Worm (Caenorhabditis elegans) whole organism, L3 larva: ENCODE data around the gene R12C12.5.

ENCODE experiments used
- R02D3.7 ChIP-seq: fragments of 150-350 bp; optimal IDR thresholded peaks from 2 replicates; lab custom pipeline; 2014; ENCODE audit warnings: missing biosample characterization, missing genetic modification characterization
- ZK546.5 ChIP-seq: sonication (generic microtip); optimal IDR thresholded peaks from 2 replicates; lab custom pipeline; 2017; ENCODE audit warnings: missing biosample characterization, missing genetic modification characterization
- ceh-9 ChIP-seq: sonication (generic microtip); optimal IDR thresholded peaks from 2 replicates; lab custom pipeline; 2018; ENCODE audit warnings: missing biosample characterization, missing genetic modification characterization
- egl-5 ChIP-seq: fragments of 150-350 bp; optimal IDR thresholded peaks from 2 replicates; lab custom pipeline; 2017; ENCODE audit warnings: missing biosample characterization, missing genetic modification reagents, missing genetic modification characterization, inconsistent platforms
- elt-1 ChIP-seq: fragments of 150-350 bp; optimal IDR thresholded peaks from 2 replicates; lab custom pipeline; 2014; ENCODE audit warnings: missing biosample characterization, missing genetic modification characterization
- fkh-10 ChIP-seq: sonication (generic microtip); optimal IDR thresholded peaks from 2 replicates; lab custom pipeline; 2017; ENCODE audit warnings: missing biosample characterization, missing genetic modification reagents, missing genetic modification characterization
- fkh-2 ChIP-seq: fragments of 150-350 bp; optimal IDR thresholded peaks from 2 replicates; lab custom pipeline; 2014; ENCODE audit warnings: missing biosample characterization, missing genetic modification reagents, missing genetic modification characterization
- hmg-11 ChIP-seq: sonication (generic microtip); optimal IDR thresholded peaks from 2 replicates; lab custom pipeline; 2016; ENCODE audit warnings: missing genetic modification characterization, missing compliant biosample characterization
- lin-15B ChIP-seq: fragments of 150-350 bp; optimal IDR thresholded peaks from 2 replicates; lab custom pipeline; 2014; ENCODE audit warnings: missing biosample characterization, missing genetic modification characterization
- lin-39 ChIP-seq: fragments of 150-350 bp; optimal IDR thresholded peaks from 2 replicates; lab custom pipeline; 2018; ENCODE audit warnings: missing biosample characterization, missing genetic modification reagents, missing genetic modification characterization
- lsy-12 ChIP-seq: sonication (generic microtip); optimal IDR thresholded peaks from 2 replicates; lab custom pipeline; 2016; ENCODE audit warnings: mild to moderate bottlenecking, missing genetic modification characterization, missing compliant biosample characterization
- mml-1 ChIP-seq: fragments of 150-350 bp; sonication (generic microtip); optimal IDR thresholded peaks from 3 replicates; lab custom pipeline; 2014; ENCODE audit warnings: missing biosample characterization, missing genetic modification characterization
- nfya-1 ChIP-seq: sonication (generic microtip); optimal IDR thresholded peaks from 2 replicates; lab custom pipeline; 2017; ENCODE audit warnings: missing genetic modification characterization, mild to moderate bottlenecking, missing compliant biosample characterization, antibody characterized with exemption, moderate library complexity; ENCODE audit not compliant: insufficient read depth
- nhr-11 ChIP-seq: fragments of 150-350 bp; optimal IDR thresholded peaks from 2 replicates; lab custom pipeline; 2014; ENCODE audit warnings: missing biosample characterization, missing genetic modification characterization
- nhr-12 ChIP-seq: fragments of 150-350 bp; optimal IDR thresholded peaks from 2 replicates; lab custom pipeline; 2014; ENCODE audit warnings: missing biosample characterization, missing genetic modification characterization
- nhr-23 ChIP-seq: fragments of 150-350 bp; optimal IDR thresholded peaks from 2 replicates; lab custom pipeline; 2014; ENCODE audit warnings: missing biosample characterization, missing genetic modification reagents, missing genetic modification characterization
- nhr-25 ChIP-seq: sonication (generic microtip); optimal IDR thresholded peaks from 2 replicates; lab custom pipeline; 2017; ENCODE audit warnings: missing biosample characterization, missing genetic modification characterization
- nhr-28 ChIP-seq: fragments of 150-350 bp; optimal IDR thresholded peaks from 2 replicates; lab custom pipeline; 2014; ENCODE audit warnings: missing biosample characterization, missing genetic modification characterization
- nhr-43 ChIP-seq: sonication (generic microtip); optimal IDR thresholded peaks from 2 replicates; lab custom pipeline; 2016; ENCODE audit warnings: mild to moderate bottlenecking, missing genetic modification characterization, missing compliant biosample characterization; ENCODE audit not compliant: poor library complexity, severe bottlenecking
- nhr-76 ChIP-seq: fragments of 150-350 bp; sonication (generic microtip); optimal IDR thresholded peaks from 5 replicates; lab custom pipeline; 2014; ENCODE audit warnings: missing biosample characterization, missing genetic modification characterization
- nhr-77 ChIP-seq: fragments of 150-350 bp; optimal IDR thresholded peaks from 2 replicates; lab custom pipeline; 2014; ENCODE audit warnings: missing biosample characterization, missing genetic modification characterization
- pha-4 ChIP-seq: fragments of 150-350 bp; optimal IDR thresholded peaks from 2 replicates; lab custom pipeline; 2014; ENCODE audit warnings: missing biosample characterization, missing genetic modification reagents, missing genetic modification characterization
- pqm-1 ChIP-seq: fragments of 150-350 bp; optimal IDR thresholded peaks from 2 replicates; lab custom pipeline; 2017; ENCODE audit warnings: missing biosample characterization, missing genetic modification characterization, inconsistent platforms
- snpc-4 ChIP-seq: fragments of 150-350 bp; optimal IDR thresholded peaks from 2 replicates; lab custom pipeline; 2014; ENCODE audit warnings: missing biosample characterization, missing genetic modification characterization
- tbx-2 ChIP-seq: sonication (generic microtip); optimal IDR thresholded peaks from 2 replicates; lab custom pipeline; 2016; ENCODE audit warnings: mild to moderate bottlenecking, missing genetic modification characterization, missing compliant biosample characterization
- unc-39 ChIP-seq: sonication (generic microtip); optimal IDR thresholded peaks from 4 replicates; lab custom pipeline; 2017; ENCODE audit warnings: missing biosample characterization, missing genetic modification characterization
- unc-62 ChIP-seq: fragments of 150-350 bp; sonication (generic microtip); optimal IDR thresholded peaks from 4 replicates; lab custom pipeline; 2014; ENCODE audit warnings: missing biosample characterization, missing genetic modification reagents, missing genetic modification characterization
- zag-1 ChIP-seq: fragments of 150-350 bp; optimal IDR thresholded peaks from 2 replicates; lab custom pipeline; 2014; ENCODE audit warnings: missing biosample characterization, missing genetic modification characterization
- ztf-11 ChIP-seq: fragments of 150-350 bp; optimal IDR thresholded peaks from 2 replicates; lab custom pipeline; 2014; ENCODE audit warnings: missing biosample characterization, missing genetic modification characterization

Gene R12C12.5

ce11 chrII:6047639-6048159 is 2.8 kb upstream of the R12C12.5 start, which contains the start of the genes R12C12.6 and ran-5 (continued):
- TF ChIP-seq mml-1 (tag; lab: Kevin White, UChicago) (no peak), nhr-77 (tag; lab: Kevin White, UChicago) (no peak), fkh-10 (GFP tag; lab: Kevin White, UChicago) (peak; percentile 16), ceh-9 (tag; lab: Kevin White, UChicago) (no peak), pha-4 (tag; lab: Kevin White, UChicago) (peak; percentile 83), nhr-28 (tag; lab: Kevin White, UChicago) (no peak), fkh-2 (no peak), ZK546.5 (tag; lab: Kevin White, UChicago) (peak; percentile 20), lsy-12 (tag; lab: Kevin White, UChicago) (peak; percentile 79)

- peak; percentile 36 for TF ChIP-seq hmg-11 (tag; lab: Kevin White, UChicago)
- no peak for TF ChIP-seq unc-62 (GFP tag; lab: Kevin White, UChicago)
- TF ChIP-seq nfya-1 (tag; lab: Kevin White, UChicago), result peak; percentile 43
- TF ChIP-seq pha-4 (tag; lab: Kevin White, UChicago), result peak; percentile 49
- peak; percentile 30 for TF ChIP-seq egl-5 (tag; lab: Kevin White, UChicago)
- no peak for TF ChIP-seq nhr-28 (tag; lab: Kevin White, UChicago)
- peak; percentile 41 for TF ChIP-seq nhr-25 (tag; lab: Kevin White, UChicago)
- peak; percentile 22 for TF ChIP-seq nhr-23
- TF ChIP-seq lin-39 (tag; lab: Kevin White, UChicago), result peak; percentile 8
These were observed 1.2 kb upstream of the R12C12.5 start for ce11 chrII:6046023-6046631.

ce11 chrII:6043166-6043565 is 1.8 kb downstream of the R12C12.5 start, which contains the start of gene R12C12.10:
Gene R12C12.10, minus strand, starts transcription at chrII:6043266.
- TF ChIP-seq ceh-9 (tag; lab: Kevin White, UChicago) (no peak), lin-15B (no peak), elt-1 (tag; lab: Kevin White, UChicago) (no peak), zag-1 (tag; lab: Kevin White, UChicago) (no peak), nhr-11 (tag; lab: Kevin White, UChicago) (no peak), nhr-28 (tag; lab: Kevin White, UChicago) (no peak), mml-1 (tag; lab: Kevin White, UChicago) (no peak), unc-39 (no peak), pha-4 (tag; lab: Kevin White, UChicago) (no peak), nhr-77 (tag; lab: Kevin White, UChicago) (no peak), ZK546.5 (tag; lab: Kevin White, UChicago) (no peak), pqm-1 (tag; lab: Kevin White, UChicago) (no peak), nhr-43 (tag; lab: Kevin White, UChicago) (no peak), nfya-1 (tag; lab: Kevin White, UChicago) (no peak), egl-5 (tag; lab: Kevin White, UChicago) (no peak), nhr-76 (tag; lab: Kevin White, UChicago) (no peak)

ce11 chrII:6031106-6031505 is 13.8 kb downstream of the R12C12.5 start, which contains the start of gene frpr-16:
Gene frpr-16, minus strand, starts transcription at chrII:6031206.
- TF ChIP-seq R02D3.7, result no peak
- no peak for TF ChIP-seq tbx-2
- TF ChIP-seq ZK546.5 (tag; lab: Kevin White, UChicago), result no peak
- no peak for TF ChIP-seq ztf-11 (tag; lab: Kevin White, UChicago)

ce11 chrII:6028594-6029141 is 16.3 kb downstream of the R12C12.5 start:
- TF ChIP-seq lin-39 (tag; lab: Kevin White, UChicago) (peak; percentile 36), nhr-28 (tag; lab: Kevin White, UChicago) (no peak), nfya-1 (tag; lab: Kevin White, UChicago) (peak; percentile 22), nhr-12 (no peak), nhr-11 (tag; lab: Kevin White, UChicago) (peak; percentile 35), egl-5 (tag; lab: Kevin White, UChicago) (peak; percentile 35), nhr-43 (tag; lab: Kevin White, UChicago) (no peak), snpc-4 (no peak)
